Fruit fly (Drosophila melanogaster): ENCODE data around the gene CG11164.
A peak's percentile ranks its signal among the peaks of the same experiment; 100 is the strongest.

The CG11164 gene

DNA sequence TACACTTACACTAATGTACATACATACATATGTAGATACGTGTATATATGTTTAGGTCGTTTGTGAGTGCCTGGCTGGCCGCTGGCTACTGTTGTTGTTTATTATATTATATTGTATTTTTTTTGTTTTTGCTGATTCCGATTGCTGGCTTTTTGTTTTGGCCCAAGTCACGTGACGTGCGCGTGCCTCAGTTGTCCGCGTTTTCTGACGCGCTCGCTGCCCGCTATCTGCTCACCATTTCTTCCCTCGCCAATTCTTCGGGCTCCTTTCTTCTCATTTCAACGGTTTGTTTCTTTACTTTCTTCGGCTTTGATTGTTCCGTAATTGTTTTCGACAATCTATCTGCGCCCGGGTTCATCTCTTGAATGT is 32.8 kb upstream of the CG11164 start:
- TF ChIP-seq D1 (tag; optimal IDR thresholded peaks at IDR 0.05) (no peak), EcR (GFP tag; optimal IDR thresholded peaks at IDR 0.05) (no peak), CG32121 (GFP tag; IDR thresholded peaks at IDR 0.05) (no peak), CG8159 (tag; optimal IDR thresholded peaks at IDR 0.05) (no peak), CG12605 (GFP tag; IDR thresholded peaks at IDR 0.05) (no peak), gl (tag; optimal IDR thresholded peaks at IDR 0.05) (no peak), Snoo (tag; optimal IDR thresholded peaks at IDR 0.05) (no peak), CG17806 (tag; optimal IDR thresholded peaks at IDR 0.05) (no peak), CG34367 (tag; optimal IDR thresholded peaks at IDR 0.05) (no peak), Ets98B (GFP tag; IDR thresholded peaks at IDR 0.05) (no peak), rn (GFP tag; IDR thresholded peaks at IDR 0.05) (no peak), CG8301 (tag; optimal IDR thresholded peaks at IDR 0.05) (no peak), Pif1A (GFP tag; optimal IDR thresholded peaks at IDR 0.05) (no peak), CG15710 (tag; optimal IDR thresholded peaks at IDR 0.05) (no peak), CG13204 (GFP tag; optimal IDR thresholded peaks at IDR 0.05) (no peak), Pif1B (GFP tag; optimal IDR thresholded peaks at IDR 0.05) (no peak), CG4496 (GFP tag; IDR thresholded peaks at IDR 0.05) (no peak), fd96Ca (GFP tag; IDR thresholded peaks at IDR 0.05) (no peak), CG10348 (GFP tag; IDR thresholded peaks at IDR 0.05) (no peak), CG14655 (GFP tag; optimal IDR thresholded peaks at IDR 0.05) (no peak)

DNA sequence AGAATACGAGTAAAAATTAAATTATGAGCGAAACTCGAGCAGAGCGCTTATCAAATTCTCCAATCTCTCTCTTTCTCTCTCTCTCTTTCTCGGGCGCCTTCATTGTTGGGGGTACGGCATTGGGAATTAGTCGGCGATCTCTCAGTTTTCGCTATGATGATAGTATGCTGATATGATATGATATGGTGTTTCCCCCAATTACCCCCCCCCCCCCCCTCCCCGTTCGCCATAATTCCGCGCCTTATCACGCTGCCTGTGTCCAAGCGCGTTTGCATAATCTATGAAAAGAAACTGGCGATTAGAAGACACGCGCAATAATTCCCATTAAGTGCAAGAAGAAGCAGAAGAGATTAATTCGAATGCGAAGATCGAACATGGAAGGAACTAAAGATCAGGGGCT is 31.0 kb upstream of the CG11164 start:
- no peak for TF ChIP-seq CG8301 (tag; optimal IDR thresholded peaks at IDR 0.05)
- no peak for TF ChIP-seq CG8159 (tag; optimal IDR thresholded peaks at IDR 0.05)
- TF ChIP-seq gl (tag; optimal IDR thresholded peaks at IDR 0.05): no peak
- TF ChIP-seq CG10348 (GFP tag; IDR thresholded peaks at IDR 0.05): no peak
- no peak for TF ChIP-seq CG15710 (tag; optimal IDR thresholded peaks at IDR 0.05)
- TF ChIP-seq EcR (GFP tag; optimal IDR thresholded peaks at IDR 0.05): no peak
- no peak for TF ChIP-seq CG32121 (GFP tag; IDR thresholded peaks at IDR 0.05)
- TF ChIP-seq D1 (tag; optimal IDR thresholded peaks at IDR 0.05): no peak
- TF ChIP-seq CG13204 (GFP tag; optimal IDR thresholded peaks at IDR 0.05): no peak
- no peak for TF ChIP-seq CG12605 (GFP tag; IDR thresholded peaks at IDR 0.05)
- no peak for TF ChIP-seq Pif1B (GFP tag; optimal IDR thresholded peaks at IDR 0.05)
- TF ChIP-seq Pif1A (GFP tag; optimal IDR thresholded peaks at IDR 0.05): no peak
- no peak for TF ChIP-seq rn (GFP tag; IDR thresholded peaks at IDR 0.05)
- TF ChIP-seq CG9948 (tag; optimal IDR thresholded peaks at IDR 0.05): no peak
- TF ChIP-seq Snoo (tag; optimal IDR thresholded peaks at IDR 0.05): no peak
- TF ChIP-seq CG17806 (tag; optimal IDR thresholded peaks at IDR 0.05): no peak
- no peak for TF ChIP-seq Ets98B (GFP tag; IDR thresholded peaks at IDR 0.05)
- TF ChIP-seq CG14655 (GFP tag; optimal IDR thresholded peaks at IDR 0.05): no peak
- no peak for TF ChIP-seq CG4496 (GFP tag; IDR thresholded peaks at IDR 0.05)
- TF ChIP-seq CG34367 (tag; optimal IDR thresholded peaks at IDR 0.05): no peak

DNA sequence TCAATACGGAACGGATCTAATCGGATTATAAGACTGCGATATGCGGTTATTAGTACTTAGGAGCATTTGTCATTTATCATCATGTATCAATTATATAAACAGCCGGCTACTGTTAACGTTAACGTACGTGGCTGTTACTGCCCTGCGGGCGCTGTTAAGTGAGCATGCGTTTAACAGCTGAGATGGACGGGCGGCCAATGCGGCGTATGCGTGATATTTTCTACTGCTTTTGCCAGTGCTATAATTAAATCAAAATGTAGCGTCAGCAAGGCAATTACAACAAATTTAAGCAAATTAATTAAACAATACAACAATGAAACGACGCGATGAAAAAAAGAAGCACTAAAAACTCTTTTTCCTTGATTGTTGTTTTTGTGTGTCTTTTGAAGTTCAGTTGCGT is 30.2 kb upstream of the CG11164 start:
- TF ChIP-seq CG34367 (tag; optimal IDR thresholded peaks at IDR 0.05) (no peak), Snoo (tag; optimal IDR thresholded peaks at IDR 0.05) (no peak), CG32121 (GFP tag; IDR thresholded peaks at IDR 0.05) (no peak), CG13204 (GFP tag; optimal IDR thresholded peaks at IDR 0.05) (no peak)

DNA sequence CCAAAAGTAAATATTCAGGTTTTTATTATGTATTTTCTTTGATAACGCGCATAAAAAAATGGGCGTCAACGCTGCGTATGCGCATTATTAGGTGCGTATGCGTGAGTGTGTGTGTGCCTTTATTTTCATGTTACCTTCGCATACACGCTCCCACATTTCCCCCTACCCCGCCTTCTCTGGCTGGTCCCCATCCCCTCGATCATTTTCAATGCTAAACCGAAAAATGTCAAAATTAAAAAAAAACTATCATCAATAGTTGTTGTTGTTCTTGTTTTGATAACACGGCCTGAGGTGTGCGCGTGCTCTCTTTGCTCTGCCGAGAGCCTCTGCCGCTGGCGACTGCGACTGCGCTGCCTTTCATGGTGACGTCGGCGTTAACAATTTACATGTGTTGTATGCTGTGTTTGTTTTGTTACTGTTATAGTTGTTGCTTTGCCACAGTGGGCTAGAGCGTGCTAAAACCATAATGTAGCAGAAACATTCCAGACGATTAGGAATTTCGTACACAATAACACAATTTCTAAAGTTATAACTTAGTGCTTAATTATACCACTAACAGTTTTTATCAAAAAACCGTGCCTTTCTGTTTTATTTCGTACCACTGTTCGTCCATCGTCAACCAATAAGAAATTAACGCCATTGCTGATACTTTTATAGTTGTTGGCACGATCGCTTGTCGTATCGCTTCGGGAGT is 27.7 kb upstream of the CG11164 start:
- peak; percentile 96 for TF ChIP-seq CG10348 (GFP tag; IDR thresholded peaks at IDR 0.05)
- TF ChIP-seq CG8159 (tag; optimal IDR thresholded peaks at IDR 0.05): peak; percentile 97
- TF ChIP-seq CG17806 (tag; optimal IDR thresholded peaks at IDR 0.05): peak; percentile 98
- TF ChIP-seq D1 (tag; optimal IDR thresholded peaks at IDR 0.05): peak; percentile 93
- peak; percentile 99 for TF ChIP-seq CG32121 (GFP tag; IDR thresholded peaks at IDR 0.05)
- TF ChIP-seq gl (tag; optimal IDR thresholded peaks at IDR 0.05): peak; percentile 97
- TF ChIP-seq CG8301 (tag; optimal IDR thresholded peaks at IDR 0.05): peak; percentile 98
- peak; percentile 96 for TF ChIP-seq CG9948 (tag; optimal IDR thresholded peaks at IDR 0.05)
- TF ChIP-seq fd96Ca (GFP tag; IDR thresholded peaks at IDR 0.05): peak; percentile 99
- TF ChIP-seq Pif1B (GFP tag; optimal IDR thresholded peaks at IDR 0.05): peak; percentile 99
- TF ChIP-seq rn (GFP tag; IDR thresholded peaks at IDR 0.05): peak; percentile 97
- TF ChIP-seq Snoo (tag; optimal IDR thresholded peaks at IDR 0.05): peak; percentile 94
- peak; percentile 99 for TF ChIP-seq Pif1A (GFP tag; optimal IDR thresholded peaks at IDR 0.05)
- TF ChIP-seq CG4496 (GFP tag; IDR thresholded peaks at IDR 0.05): peak; percentile 99
- TF ChIP-seq EcR (GFP tag; optimal IDR thresholded peaks at IDR 0.05): peak; percentile 55
- TF ChIP-seq CG14655 (GFP tag; optimal IDR thresholded peaks at IDR 0.05): peak; percentile 98
- peak; percentile 87 for TF ChIP-seq CG13204 (GFP tag; optimal IDR thresholded peaks at IDR 0.05)
- peak; percentile 99 for TF ChIP-seq Ets98B (GFP tag; IDR thresholded peaks at IDR 0.05)
- peak; percentile 98 for TF ChIP-seq CG12605 (GFP tag; IDR thresholded peaks at IDR 0.05)
- TF ChIP-seq CG34367 (tag; optimal IDR thresholded peaks at IDR 0.05): peak; percentile 97
- peak; percentile 96 for TF ChIP-seq CG15710 (tag; optimal IDR thresholded peaks at IDR 0.05)

DNA sequence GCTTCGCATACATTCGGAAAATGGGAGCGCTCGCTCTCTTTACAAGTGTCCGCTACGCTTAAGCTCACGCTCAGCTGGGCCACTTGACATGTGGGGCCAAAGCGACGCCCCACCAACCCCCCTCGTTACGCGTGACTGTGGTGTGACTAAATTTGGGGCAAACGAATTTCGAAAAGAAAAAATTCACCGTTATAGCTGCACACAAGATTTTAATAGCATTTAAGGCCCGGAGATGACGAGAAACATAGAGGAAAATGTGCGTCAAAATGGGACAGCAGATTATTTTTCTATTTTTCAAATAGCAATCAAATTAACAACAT is 27.2 kb upstream of the CG11164 start:
- no peak for TF ChIP-seq EcR (GFP tag; optimal IDR thresholded peaks at IDR 0.05)
- no peak for TF ChIP-seq CG9948 (tag; optimal IDR thresholded peaks at IDR 0.05)
- no peak for TF ChIP-seq CG12605 (GFP tag; IDR thresholded peaks at IDR 0.05)
- no peak for TF ChIP-seq fd96Ca (GFP tag; IDR thresholded peaks at IDR 0.05)
- no peak for TF ChIP-seq CG8159 (tag; optimal IDR thresholded peaks at IDR 0.05)
- TF ChIP-seq CG13204 (GFP tag; optimal IDR thresholded peaks at IDR 0.05): no peak
- TF ChIP-seq CG4496 (GFP tag; IDR thresholded peaks at IDR 0.05): no peak
- no peak for TF ChIP-seq CG17806 (tag; optimal IDR thresholded peaks at IDR 0.05)
- TF ChIP-seq CG10348 (GFP tag; IDR thresholded peaks at IDR 0.05): no peak
- no peak for TF ChIP-seq Snoo (tag; optimal IDR thresholded peaks at IDR 0.05)
- TF ChIP-seq CG15710 (tag; optimal IDR thresholded peaks at IDR 0.05): no peak
- TF ChIP-seq Pif1B (GFP tag; optimal IDR thresholded peaks at IDR 0.05): no peak
- no peak for TF ChIP-seq CG8301 (tag; optimal IDR thresholded peaks at IDR 0.05)
- no peak for TF ChIP-seq D1 (tag; optimal IDR thresholded peaks at IDR 0.05)
- no peak for TF ChIP-seq gl (tag; optimal IDR thresholded peaks at IDR 0.05)
- TF ChIP-seq CG34367 (tag; optimal IDR thresholded peaks at IDR 0.05): no peak
- no peak for TF ChIP-seq rn (GFP tag; IDR thresholded peaks at IDR 0.05)
- TF ChIP-seq CG32121 (GFP tag; IDR thresholded peaks at IDR 0.05): no peak

Measured in whole organism, pupa.